Fruit fly (Drosophila melanogaster): ENCODE results near the gene f-cup.

dm6 chr3R:13711735-13712134, 11.1 kb upstream of the f-cup start, which contains the start of the genes primo-1 and primo-2:
- TF ChIP-seq CG8478 (optimal IDR thresholded peaks at IDR 0.05) (no peak), CTCF (optimal IDR thresholded peaks at IDR 0.05) (no peak)
